Worm (Caenorhabditis elegans) whole organism, midembryonic: Measurements from ENCODE around the gene T07H3.8.
"Not testable (repeated sequence)": the region's sequence is repeated elsewhere in the genome, so short reads cannot be mapped to it uniquely, and the experiment has no call there.

Source experiments
- T22C8.4 ChIP-seq: fragments of 200-800 bp; sonication (Bioruptor generic); IDR thresholded peaks from 2 replicates; pipeline ENCODE4 v1.3.6; 2022; ENCODE audit warnings: missing genetic modification characterization, missing compliant biosample characterization
- flt-1 ChIP-seq: fragments of 200-800 bp; sonication (Bioruptor generic); IDR thresholded peaks from 2 replicates; pipeline ENCODE4 v1.3.6; 2022; ENCODE audit warnings: missing genetic modification characterization, missing compliant biosample characterization
- med-1 ChIP-seq: sonication (generic microtip); optimal IDR thresholded peaks from 2 replicates; lab custom pipeline; 2017; ENCODE audit warnings: missing genetic modification characterization, mild to moderate bottlenecking, missing compliant biosample characterization, antibody characterized with exemption, missing genetic modification reagents; ENCODE audit not compliant: insufficient read depth

DNA sequence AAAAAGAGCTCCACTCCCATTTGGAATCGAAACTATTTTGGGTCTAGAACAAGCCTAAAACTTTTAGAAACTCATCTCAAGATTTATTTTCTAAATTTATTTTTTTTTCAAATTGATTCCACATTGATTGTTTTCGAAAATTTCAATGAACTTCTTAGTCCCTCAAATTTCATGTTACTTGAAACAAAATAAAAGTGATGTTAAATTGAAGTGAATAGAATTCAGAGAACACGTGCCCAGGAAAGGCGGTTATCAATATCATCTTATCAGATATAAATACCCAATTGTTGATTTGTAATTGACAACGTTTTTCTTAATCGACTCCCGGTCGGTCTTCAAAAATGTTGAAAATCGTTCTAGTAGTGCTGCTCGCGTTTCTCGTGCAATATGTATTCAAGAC is 45.8 kb upstream of the T07H3.8 start, which contains the start of gene poml-4:
- TF ChIP-seq T22C8.4 (GFP tag; lab: Robert Waterston, UW); med-1 (GFP tag; lab: Kevin White, UChicago); flt-1 (GFP tag; lab: Robert Waterston, UW): not testable (repeated sequence)
